Fruit fly (Drosophila melanogaster) whole organism, embryonic: ENCODE data around the gene bero.

Source experiments
- CG10209 ChIP-seq: fragments of 200-800 bp; sonication (Bioruptor generic); optimal IDR thresholded peaks from 3 replicates; lab custom pipeline; 2017; ENCODE audit warnings: missing biosample characterization, mild to moderate bottlenecking, missing genetic modification characterization, missing genetic modification reagents
- CG10267 ChIP-seq: fragments of 200-800 bp; sonication (Bioruptor generic); optimal IDR thresholded peaks from 2 replicates; lab custom pipeline; 2018; ENCODE audit warnings: missing biosample characterization, mild to moderate bottlenecking, missing genetic modification characterization, moderate library complexity
- CG12155 ChIP-seq: fragments of 200-800 bp; sonication (Bioruptor generic); optimal IDR thresholded peaks from 3 replicates; lab custom pipeline; 2016; ENCODE audit warnings: missing biosample characterization, missing genetic modification characterization
- CG1647 ChIP-seq: fragments of 200-800 bp; sonication (Bioruptor generic); optimal IDR thresholded peaks from 3 replicates; lab custom pipeline; 2016; ENCODE audit warnings: missing biosample characterization, missing genetic modification characterization
- CG31224 ChIP-seq: fragments of 200-800 bp; sonication (Bioruptor generic); IDR thresholded peaks from 2 replicates; pipeline ENCODE4 v1.3.6; 2022; ENCODE audit warnings: missing biosample characterization, missing genetic modification characterization
- CG31388 ChIP-seq: fragments of 200-800 bp; sonication (Bioruptor generic); optimal IDR thresholded peaks from 2 replicates; lab custom pipeline; 2016; ENCODE audit warnings: missing biosample characterization, missing genetic modification characterization
- CG31441 ChIP-seq: fragments of 200-800 bp; sonication (Bioruptor generic); IDR thresholded peaks from 2 replicates; pipeline ENCODE4 v1.3.6; 2022; ENCODE audit warnings: missing biosample characterization, missing genetic modification characterization
- CG3163 ChIP-seq: fragments of 200-800 bp; sonication (Bioruptor generic); optimal IDR thresholded peaks from 3 replicates; lab custom pipeline; 2016; ENCODE audit warnings: missing biosample characterization, missing genetic modification characterization
- CG3995 ChIP-seq: fragments of 200-800 bp; sonication (Bioruptor generic); optimal IDR thresholded peaks from 3 replicates; lab custom pipeline; 2016; ENCODE audit warnings: missing biosample characterization, missing genetic modification characterization
- CG4282 ChIP-seq: fragments of 200-800 bp; sonication (Bioruptor generic); optimal IDR thresholded peaks from 2 replicates; lab custom pipeline; 2016; ENCODE audit warnings: missing biosample characterization, missing genetic modification characterization
- CG4328 ChIP-seq: fragments of 200-800 bp; sonication (Bioruptor generic); optimal IDR thresholded peaks from 3 replicates; lab custom pipeline; 2017; ENCODE audit warnings: missing biosample characterization, missing genetic modification reagents, missing genetic modification characterization
- CG4424 ChIP-seq: fragments of 200-800 bp; sonication (Bioruptor generic); optimal IDR thresholded peaks from 3 replicates; lab custom pipeline; 2016; ENCODE audit warnings: missing biosample characterization, missing genetic modification characterization
- CG5953 ChIP-seq: fragments of 200-800 bp; sonication (Bioruptor generic); IDR thresholded peaks from 2 replicates; pipeline ENCODE4 v1.3.6; 2022; ENCODE audit warnings: missing biosample characterization, missing genetic modification characterization
- CG6654 ChIP-seq: fragments of 200-800 bp; sonication (Bioruptor generic); optimal IDR thresholded peaks from 2 replicates; lab custom pipeline; 2017; ENCODE audit warnings: missing biosample characterization, mild to moderate bottlenecking, missing genetic modification characterization
- CG7745 ChIP-seq: fragments of 200-800 bp; sonication (Bioruptor generic); optimal IDR thresholded peaks from 2 replicates; lab custom pipeline; 2018; ENCODE audit warnings: missing biosample characterization, mild to moderate bottlenecking, missing genetic modification characterization, moderate library complexity
- CG8281 ChIP-seq: fragments of 200-800 bp; sonication (Bioruptor generic); optimal IDR thresholded peaks from 2 replicates; lab custom pipeline; 2018; ENCODE audit warnings: missing biosample characterization, mild to moderate bottlenecking, missing genetic modification characterization, moderate library complexity
- CG9609 ChIP-seq: fragments of 200-800 bp; sonication (Bioruptor generic); optimal IDR thresholded peaks from 3 replicates; lab custom pipeline; 2016; ENCODE audit warnings: missing biosample characterization, missing genetic modification characterization
- CG9932 ChIP-seq: fragments of 200-800 bp; sonication (Bioruptor generic); IDR thresholded peaks from 2 replicates; pipeline ENCODE4 v1.3.6; 2022; ENCODE audit warnings: missing biosample characterization, missing genetic modification characterization
- Dbx ChIP-seq: fragments of 200-800 bp; sonication (Bioruptor generic); IDR thresholded peaks from 3 replicates; pipeline ENCODE4 v1.3.6; 2022; ENCODE audit warnings: missing biosample characterization, missing genetic modification characterization
- Dp ChIP-seq: fragments of 200-800 bp; sonication (Bioruptor generic); optimal IDR thresholded peaks from 2 replicates; lab custom pipeline; 2018; ENCODE audit warnings: missing biosample characterization, mild to moderate bottlenecking, missing genetic modification characterization, moderate library complexity
- Fer3 ChIP-seq: fragments of 200-800 bp; sonication (Bioruptor generic); optimal IDR thresholded peaks from 2 replicates; lab custom pipeline; 2018; ENCODE audit warnings: missing biosample characterization, mild to moderate bottlenecking, missing genetic modification characterization, moderate library complexity
- Hsf ChIP-seq: fragments of 200-800 bp; sonication (Bioruptor generic); optimal IDR thresholded peaks from 3 replicates; lab custom pipeline; 2016; ENCODE audit warnings: missing biosample characterization, missing genetic modification characterization
- Mes4 ChIP-seq: fragments of 200-800 bp; sonication (Bioruptor generic); optimal IDR thresholded peaks from 2 replicates; lab custom pipeline; 2016; ENCODE audit warnings: missing biosample characterization, missing genetic modification characterization
- Myb ChIP-seq: fragments of 200-800 bp; sonication (Bioruptor generic); optimal IDR thresholded peaks from 2 replicates; lab custom pipeline; 2016; ENCODE audit warnings: missing biosample characterization, missing genetic modification characterization
- NK7.1 ChIP-seq: fragments of 200-800 bp; sonication (Bioruptor generic); optimal IDR thresholded peaks from 3 replicates; lab custom pipeline; 2016; ENCODE audit warnings: missing biosample characterization, missing genetic modification characterization
- Rx ChIP-seq: fragments of 200-800 bp; sonication (Bioruptor generic); IDR thresholded peaks from 2 replicates; pipeline ENCODE4 v1.3.6; 2022; ENCODE audit warnings: missing biosample characterization, missing genetic modification characterization
- Sry-δ ChIP-seq: fragments of 200-800 bp; sonication (Bioruptor generic); optimal IDR thresholded peaks from 2 replicates; lab custom pipeline; 2016; ENCODE audit warnings: missing biosample characterization, missing genetic modification characterization
- Xrp1 ChIP-seq: fragments of 200-800 bp; sonication (Bioruptor generic); IDR thresholded peaks from 2 replicates; pipeline ENCODE4 v1.3.6; 2022; ENCODE audit warnings: missing biosample characterization, missing genetic modification characterization
- aop ChIP-seq: fragments of 200-800 bp; sonication (Bioruptor generic); IDR thresholded peaks from 2 replicates; pipeline ENCODE4 v1.3.6; 2022; ENCODE audit warnings: missing biosample characterization, missing genetic modification characterization
- ase ChIP-seq: fragments of 200-800 bp; sonication (Bioruptor generic); IDR thresholded peaks from 3 replicates; pipeline ENCODE4 v1.3.6; 2022; ENCODE audit warnings: missing biosample characterization, missing genetic modification characterization
- ato ChIP-seq: fragments of 200-800 bp; sonication (Bioruptor generic); IDR thresholded peaks from 2 replicates; pipeline ENCODE4 v1.3.6; 2022; ENCODE audit warnings: missing biosample characterization, missing genetic modification characterization; ENCODE audit not compliant: partially characterized antibody
- bab2 ChIP-seq: fragments of 200-800 bp; sonication (Bioruptor generic); optimal IDR thresholded peaks from 2 replicates; lab custom pipeline; 2016; ENCODE audit warnings: missing biosample characterization, missing genetic modification characterization
- dimm ChIP-seq: fragments of 200-800 bp; sonication (Bioruptor generic); IDR thresholded peaks from 2 replicates; pipeline ENCODE4 v1.3.6; 2022; ENCODE audit warnings: missing biosample characterization, missing genetic modification characterization
- dm ChIP-seq: fragments of 200-800 bp; sonication (Bioruptor generic); optimal IDR thresholded peaks from 3 replicates; lab custom pipeline; 2016; ENCODE audit warnings: missing biosample characterization, missing genetic modification characterization
- esg ChIP-seq: fragments of 200-800 bp; sonication (Bioruptor generic); conservative IDR thresholded peaks from 2 replicates; pipeline ENCODE4 v1.3.6; 2022; ENCODE audit warnings: missing biosample characterization, missing genetic modification characterization
- gem ChIP-seq: fragments of 200-800 bp; sonication (Bioruptor generic); optimal IDR thresholded peaks from 2 replicates; lab custom pipeline; 2019; ENCODE audit warnings: missing biosample characterization, mild to moderate bottlenecking, missing genetic modification characterization, moderate library complexity
- gt ChIP-seq: fragments of 200-800 bp; sonication (Bioruptor generic); IDR thresholded peaks from 2 replicates; pipeline ENCODE4 v1.3.6; 2022; ENCODE audit warnings: missing biosample characterization, missing genetic modification characterization
- hth ChIP-seq: fragments of >200 bp; optimal IDR thresholded peaks from 2 replicates; lab custom pipeline; 2017; ENCODE audit warnings: inconsistent platforms
- jigr1 ChIP-seq: fragments of 200-800 bp; sonication (Bioruptor generic); IDR thresholded peaks from 3 replicates; pipeline ENCODE4 v1.3.6; 2022; ENCODE audit warnings: missing biosample characterization, missing genetic modification characterization
- lov ChIP-seq, 2 experiments: fragments of 200-800 bp in 1 of 2; fragments of >200 bp in 1 of 2; sonication (Bioruptor generic) in 1 of 2; IDR thresholded peaks in 1 of 2; optimal IDR thresholded peaks in 1 of 2; 2 replicates in 1 of 2; 3 replicates in 1 of 2; pipeline versions ENCODE4 v1.3.6 to Lab custom; 2017 to 2022; ENCODE audit warnings: missing biosample characterization in 1 of 2, missing genetic modification characterization in 1 of 2
- mirr ChIP-seq: fragments of 200-800 bp; sonication (Bioruptor generic); optimal IDR thresholded peaks from 3 replicates; lab custom pipeline; 2018; ENCODE audit warnings: missing biosample characterization, mild to moderate bottlenecking, missing genetic modification characterization
- prd ChIP-seq, 3 experiments: fragments of >200 bp in 2 of 3; fragments of 200-800 bp in 1 of 3; sonication (Bioruptor generic) in 1 of 3; optimal IDR thresholded peaks in 2 of 3; IDR thresholded peaks in 1 of 3; 2 replicates in 2 of 3; 3 replicates in 1 of 3; pipeline versions ENCODE4 v1.3.6 to Lab custom; 2017 to 2022; ENCODE audit warnings: missing biosample characterization in 1 of 3, missing genetic modification characterization in 1 of 3
- salm ChIP-seq: fragments of 200-800 bp; sonication (Bioruptor generic); optimal IDR thresholded peaks from 2 replicates; lab custom pipeline; 2018; ENCODE audit warnings: missing biosample characterization, mild to moderate bottlenecking, missing genetic modification characterization
- sc ChIP-seq, 3 experiments: fragments of >200 bp in 2 of 3; fragments of 200-800 bp in 1 of 3; sonication (Bioruptor generic) in 1 of 3; optimal IDR thresholded peaks; 2 replicates in 2 of 3; 3 replicates in 1 of 3; lab custom pipeline; 2017; ENCODE audit warnings: mild to moderate bottlenecking in 1 of 3, missing biosample characterization in 1 of 3, missing genetic modification characterization in 1 of 3, missing genetic modification reagents in 1 of 3
- slbo ChIP-seq: fragments of 200-800 bp; sonication (Bioruptor generic); IDR thresholded peaks from 2 replicates; pipeline ENCODE4 v1.3.6; 2022; ENCODE audit warnings: missing biosample characterization, missing genetic modification characterization
- so ChIP-seq: fragments of 200-800 bp; sonication (Bioruptor generic); IDR thresholded peaks from 3 replicates; pipeline ENCODE4 v1.3.6; 2022; ENCODE audit warnings: missing biosample characterization, missing genetic modification characterization
- tin ChIP-seq: fragments of 200-800 bp; sonication (Bioruptor generic); optimal IDR thresholded peaks from 3 replicates; lab custom pipeline; 2016; ENCODE audit warnings: missing biosample characterization, missing genetic modification characterization
- trem ChIP-seq: fragments of 200-800 bp; optimal IDR thresholded peaks from 3 replicates; lab custom pipeline; 2019; ENCODE audit warnings: missing biosample characterization, mild to moderate bottlenecking, missing genetic modification characterization, moderate library complexity
- unpg ChIP-seq: fragments of 200-800 bp; sonication (Bioruptor generic); optimal IDR thresholded peaks from 3 replicates; lab custom pipeline; 2018; ENCODE audit warnings: missing biosample characterization, mild to moderate bottlenecking, missing genetic modification characterization, moderate library complexity
- vvl ChIP-seq: fragments of 200-800 bp; sonication (Bioruptor generic); IDR thresholded peaks from 2 replicates; pipeline ENCODE4 v1.3.6; 2022; ENCODE audit warnings: missing biosample characterization, missing genetic modification characterization

bero gene

dm6 chr2L:20811039-20811652 lies 47.3 kb upstream of the bero start (continued):
- peak; percentile 56; the same call in 2 of the 3 replicates for TF ChIP-seq ase (GFP tag; lab: Robert Waterston, UW)
- TF ChIP-seq CG8281 (tag; lab: Kevin White, UChicago) = no peak
- TF ChIP-seq CG6654 = no peak
- TF ChIP-seq NK7.1 (GFP tag; lab: Kevin White, UChicago) = no peak
- TF ChIP-seq CG9609 = no peak
- 0 out of 2 replicates have a peak, but pooled peaks have one; percentile 51 for TF ChIP-seq vvl (GFP tag; lab: Robert Waterston, UW)
- peak; percentile 41 for TF ChIP-seq Fer3 (tag; lab: Kevin White, UChicago)
- no peak for TF ChIP-seq hth
- no peak for TF ChIP-seq CG3163 (GFP tag; lab: Kevin White, UChicago)
- no peak for TF ChIP-seq Mes4 (GFP tag; lab: Kevin White, UChicago)
- no peak for TF ChIP-seq aop
- no peak for TF ChIP-seq lov (optimal IDR thresholded peaks at IDR 0.05; lab: Kevin White, UChicago)
- no peak; the same call in 2 of the 3 replicates for TF ChIP-seq lov (GFP tag; IDR thresholded peaks at IDR 0.05; lab: Robert Waterston, UW)
- peak; percentile 23 for TF ChIP-seq CG4424 (GFP tag; lab: Kevin White, UChicago)
- no peak for TF ChIP-seq CG31388 (GFP tag; lab: Kevin White, UChicago)
- TF ChIP-seq slbo = no peak
- no peak for TF ChIP-seq CG31224 (GFP tag; lab: Robert Waterston, UW)
- peak; percentile 51; the same call in 1 of the 2 replicates for TF ChIP-seq Xrp1 (GFP tag; lab: Robert Waterston, UW)
- no peak for TF ChIP-seq sc (optimal IDR thresholded peaks at IDR 0.05; lab: Kevin White, UChicago)
- TF ChIP-seq sc (GFP tag; optimal IDR thresholded peaks at IDR 0.05; lab: Kevin White, UChicago) = peak; percentile 0
- no peak for TF ChIP-seq Myb (GFP tag; lab: Kevin White, UChicago)
- TF ChIP-seq salm (tag; lab: Kevin White, UChicago) = no peak
- no peak for TF ChIP-seq ato
- no peak for TF ChIP-seq dm (GFP tag; lab: Kevin White, UChicago)
- no peak; the same call in 1 of the 2 replicates for TF ChIP-seq CG9932 (GFP tag; lab: Robert Waterston, UW)
- TF ChIP-seq CG5953 (GFP tag; lab: Robert Waterston, UW) = no peak
- no peak for TF ChIP-seq CG10267 (tag; lab: Kevin White, UChicago)
- TF ChIP-seq Rx (GFP tag; lab: Robert Waterston, UW) = no peak
- peak; percentile 77 for TF ChIP-seq gem (tag; lab: Kevin White, UChicago)
- no peak for TF ChIP-seq CG12155 (GFP tag; lab: Kevin White, UChicago)
- no peak for TF ChIP-seq CG4282 (GFP tag; lab: Kevin White, UChicago)
- no peak for TF ChIP-seq trem (tag; lab: Kevin White, UChicago)
- TF ChIP-seq so = peak; percentile 64; the same call in 2 of the 3 replicates
- no peak for TF ChIP-seq CG3995 (GFP tag; lab: Kevin White, UChicago)
- TF ChIP-seq CG7745 (tag; lab: Kevin White, UChicago) = no peak
- TF ChIP-seq CG1647 (GFP tag; lab: Kevin White, UChicago) = no peak
- TF ChIP-seq prd (optimal IDR thresholded peaks at IDR 0.05; lab: Kevin White, UChicago) = no peak
- peak; percentile 60; the same call in 2 of the 3 replicates for TF ChIP-seq prd (GFP tag; IDR thresholded peaks at IDR 0.05; lab: Robert Waterston, UW)
- peak; percentile 66 for TF ChIP-seq CG31441 (GFP tag; lab: Robert Waterston, UW)
- TF ChIP-seq bab2 (GFP tag; lab: Kevin White, UChicago) = no peak
- no peak for TF ChIP-seq Dbx (GFP tag; lab: Robert Waterston, UW)
- peak; percentile 47 for TF ChIP-seq CG10209 (GFP tag; lab: Kevin White, UChicago)
- no peak for TF ChIP-seq gt (GFP tag; lab: Robert Waterston, UW)
- TF ChIP-seq Dp (GFP tag; lab: Kevin White, UChicago) = no peak
- TF ChIP-seq Hsf (GFP tag; lab: Kevin White, UChicago) = peak; percentile 6
- no peak for TF ChIP-seq mirr (GFP tag; lab: Kevin White, UChicago)
- TF ChIP-seq unpg (GFP tag; lab: Kevin White, UChicago) = peak; percentile 58
- TF ChIP-seq jigr1 (GFP tag; lab: Robert Waterston, UW) = no peak
- TF ChIP-seq tin (GFP tag; lab: Kevin White, UChicago) = peak; percentile 16
- no peak for TF ChIP-seq Sry-δ (GFP tag; lab: Kevin White, UChicago)
- peak; percentile 63 for TF ChIP-seq esg
- TF ChIP-seq dimm (GFP tag; lab: Robert Waterston, UW) = peak; percentile 31; the same call in 1 of the 2 replicates
- TF ChIP-seq CG4328 (GFP tag; lab: Kevin White, UChicago) = no peak
